Worm (Caenorhabditis elegans) whole organism, mixed stage, embryonic: ENCODE results near the gene ilys-5.

Experiments
- pha-4 ChIP-seq: fragments of 150-350 bp; optimal IDR thresholded peaks from 2 replicates; lab custom pipeline; 2018; ENCODE audit warnings: missing biosample characterization, missing genetic modification reagents, missing genetic modification characterization
- snpc-4 ChIP-seq: fragments of 150-350 bp; optimal IDR thresholded peaks from 2 replicates; lab custom pipeline; 2014; ENCODE audit warnings: missing biosample characterization, missing genetic modification characterization

ce11 chrX:6569624-6570023 is 33.0 kb upstream of the ilys-5 start, which contains the start of gene dop-3:
- no peak for TF ChIP-seq snpc-4 (tag; lab: Kevin White, UChicago)
- no peak for TF ChIP-seq pha-4 (tag; lab: Kevin White, UChicago)
